Fruit fly (Drosophila melanogaster): ENCODE results near the gene CG15564.

Gene CG15564

DNA sequence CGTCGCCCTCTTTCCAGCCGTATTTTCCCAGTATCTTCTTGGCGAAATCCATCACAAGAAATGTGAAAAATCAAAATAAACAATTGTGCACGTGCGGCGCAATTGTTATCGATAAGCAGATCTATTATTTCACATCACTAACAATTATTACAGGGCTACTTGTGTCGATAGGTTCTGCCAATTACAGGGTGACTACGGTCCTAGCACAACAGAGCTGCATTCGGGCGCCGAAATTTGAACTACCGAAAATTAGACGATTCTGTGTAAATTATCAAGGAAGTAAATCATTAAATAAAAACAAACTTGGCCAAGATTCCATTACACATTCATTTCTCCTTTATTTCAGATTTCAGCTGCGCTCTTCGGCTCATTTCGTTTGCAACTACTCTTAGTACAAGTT lies 19.3 kb downstream of the CG15564 start, which contains the start of gene CG15561 (continued):
- TF ChIP-seq CG42726 (GFP tag; IDR thresholded peaks at IDR 0.05; ENCODE audit: partially characterized antibody) (no peak), psq (GFP tag; optimal IDR thresholded peaks at IDR 0.05) (no peak), Dek (tag; optimal IDR thresholded peaks at IDR 0.05) (no peak), Dip3 (GFP tag; optimal IDR thresholded peaks at IDR 0.05) (no peak), Ravus (GFP tag; IDR thresholded peaks at IDR 0.05) (no peak), cas (GFP tag; IDR thresholded peaks at IDR 0.05) (no peak), dm (GFP tag; optimal IDR thresholded peaks at IDR 0.05) (peak; percentile 96), sima (GFP tag; optimal IDR thresholded peaks at IDR 0.05) (no peak), tup (GFP tag; optimal IDR thresholded peaks at IDR 0.05) (no peak), zen2 (GFP tag; IDR thresholded peaks at IDR 0.05; ENCODE audit: partially characterized antibody) (no peak), CG1832 (GFP tag; optimal IDR thresholded peaks at IDR 0.05) (no peak), ro (GFP tag; IDR thresholded peaks at IDR 0.05) (no peak), CG5245 (GFP tag; optimal IDR thresholded peaks at IDR 0.05) (peak; percentile 3), Nf-YC (tag; optimal IDR thresholded peaks at IDR 0.05) (no peak), Nf-YB (GFP tag; optimal IDR thresholded peaks at IDR 0.05) (no peak), odd (GFP tag; optimal IDR thresholded peaks at IDR 0.05) (no peak), exex (tag; optimal IDR thresholded peaks at IDR 0.05) (no peak), Lim3 (GFP tag; IDR thresholded peaks at IDR 0.05) (no peak), prd (optimal IDR thresholded peaks at IDR 0.05) (no peak), prd (GFP tag; IDR thresholded peaks at IDR 0.05) (no peak), Dbx (GFP tag; IDR thresholded peaks at IDR 0.05) (no peak), Nf-YA (GFP tag; IDR thresholded peaks at IDR 0.05) (no peak), CG18262 (tag; optimal IDR thresholded peaks at IDR 0.05) (no peak), Atf3 (GFP tag; optimal IDR thresholded peaks at IDR 0.05) (no peak), Oli (tag; optimal IDR thresholded peaks at IDR 0.05) (no peak), vnd (GFP tag; IDR thresholded peaks at IDR 0.05; ENCODE audit: partially characterized antibody) (no peak), CG6689 (GFP tag; IDR thresholded peaks at IDR 0.05) (no peak), CG13894 (tag; optimal IDR thresholded peaks at IDR 0.05) (peak; percentile 80), CG15269 (tag; optimal IDR thresholded peaks at IDR 0.05) (no peak), pfk (GFP tag; optimal IDR thresholded peaks at IDR 0.05) (peak; percentile 66), HLH3B (GFP tag; IDR thresholded peaks at IDR 0.05) (no peak), CG30431 (GFP tag; optimal IDR thresholded peaks at IDR 0.05) (no peak), CG6765 (GFP tag; optimal IDR thresholded peaks at IDR 0.05) (no peak), CG11398 (GFP tag; optimal IDR thresholded peaks at IDR 0.05) (no peak), CG3838 (GFP tag; optimal IDR thresholded peaks at IDR 0.05) (no peak), fd102C (GFP tag; optimal IDR thresholded peaks at IDR 0.05) (peak; percentile 13), CG14014 (GFP tag; IDR thresholded peaks at IDR 0.05) (no peak), unc-4 (GFP tag; IDR thresholded peaks at IDR 0.05; ENCODE audit: partially characterized antibody) (no peak), Vsx1 (GFP tag; optimal IDR thresholded peaks at IDR 0.05) (no peak), gsb-n (tag; optimal IDR thresholded peaks at IDR 0.05) (no peak), CG10543 (GFP tag; optimal IDR thresholded peaks at IDR 0.05) (peak; percentile 52), ac (GFP tag; optimal IDR thresholded peaks at IDR 0.05) (no peak), CG3995 (GFP tag; optimal IDR thresholded peaks at IDR 0.05) (no peak), CG1792 (GFP tag; optimal IDR thresholded peaks at IDR 0.05) (no peak), CG9932 (GFP tag; IDR thresholded peaks at IDR 0.05) (no peak), vvl (GFP tag; IDR thresholded peaks at IDR 0.05) (no peak), ERR (GFP tag; optimal IDR thresholded peaks at IDR 0.05) (no peak), CG11695 (GFP tag; IDR thresholded peaks at IDR 0.05) (no peak), CG8944 (GFP tag; optimal IDR thresholded peaks at IDR 0.05) (peak; percentile 0), Med (GFP tag) (peak; percentile 94), CG17359 (tag; optimal IDR thresholded peaks at IDR 0.05) (peak; percentile 37), kni (GFP tag; optimal IDR thresholded peaks at IDR 0.05) (no peak)

Data from whole organism, embryonic.